Worm (Caenorhabditis elegans) whole organism, L1 larva: ENCODE data around the gene T21D12.14.

ENCODE experiments used
- F16B12.6 ChIP-seq: fragments of 150-350 bp; optimal IDR thresholded peaks from 2 replicates; lab custom pipeline; 2014; ENCODE audit warnings: missing biosample characterization, missing genetic modification characterization
- Y116A8C.19 ChIP-seq: sonication (generic microtip); optimal IDR thresholded peaks from 2 replicates; lab custom pipeline; 2016; ENCODE audit warnings: missing compliant biosample characterization, missing genetic modification characterization, borderline replicate concordance
- alr-1 ChIP-seq: fragments of 200-800 bp; sonication (Bioruptor generic); optimal IDR thresholded peaks from 2 replicates; lab custom pipeline; 2018; ENCODE audit warnings: borderline replicate concordance, mild to moderate bottlenecking, missing genetic modification characterization, missing compliant biosample characterization
- ama-1 ChIP-seq: fragments of 150-350 bp; optimal IDR thresholded peaks from 2 replicates; lab custom pipeline; 2014
- blmp-1 ChIP-seq: fragments of 150-350 bp; optimal IDR thresholded peaks from 2 replicates; lab custom pipeline; 2014; ENCODE audit warnings: missing biosample characterization, missing genetic modification characterization
- ceh-63 ChIP-seq: fragments of 200-800 bp; sonication (Bioruptor generic); optimal IDR thresholded peaks from 2 replicates; lab custom pipeline; 2018; ENCODE audit warnings: mild to moderate bottlenecking, missing genetic modification characterization, missing compliant biosample characterization
- ceh-82 ChIP-seq, 3 experiments: fragments of 150-350 bp in 1 of 3; sonication (generic microtip) in 2 of 3; optimal IDR thresholded peaks; 2 replicates each; lab custom pipeline; 2014 to 2017; ENCODE audit warnings: missing biosample characterization in 3 of 3, missing genetic modification characterization in 3 of 3
- dsc-1 ChIP-seq: sonication (generic microtip); optimal IDR thresholded peaks from 2 replicates; lab custom pipeline; 2016; ENCODE audit warnings: mild to moderate bottlenecking, missing genetic modification characterization, missing compliant biosample characterization
- efl-1 ChIP-seq, 4 experiments: fragments of 150-350 bp; optimal IDR thresholded peaks in 3 of 4; peaks in 1 of 4; 1 replicate in 1 of 4; 2 replicates in 3 of 4; lab custom pipeline; 2014; ENCODE audit warnings: missing biosample characterization in 2 of 4, missing genetic modification characterization in 2 of 4, missing genetic modification reagents in 2 of 4
- egl-27 ChIP-seq, 2 experiments: fragments of 150-350 bp in 1 of 2; sonication (generic microtip); optimal IDR thresholded peaks; 3 replicates each; lab custom pipeline; 2017 to 2018; ENCODE audit warnings: missing biosample characterization in 2 of 2, missing genetic modification characterization in 2 of 2, missing genetic modification reagents in 2 of 2
- elt-2 ChIP-seq: sonication (generic microtip); optimal IDR thresholded peaks from 2 replicates; lab custom pipeline; 2016; ENCODE audit warnings: missing genetic modification characterization, mild to moderate bottlenecking, inconsistent platforms, missing compliant biosample characterization, missing genetic modification reagents
- elt-3 ChIP-seq, 6 experiments: fragments of 150-350 bp in 1 of 6; sonication (generic microtip); optimal IDR thresholded peaks; 2 replicates each; lab custom pipeline; 2017 to 2018; ENCODE audit warnings: missing biosample characterization in 6 of 6, missing genetic modification characterization in 6 of 6, inconsistent platforms in 1 of 6
- ets-5 ChIP-seq: fragments of 200-800 bp; sonication (Bioruptor generic); IDR thresholded peaks from 2 replicates; pipeline ENCODE4 v1.3.6; 2022; ENCODE audit warnings: missing genetic modification characterization, missing compliant biosample characterization
- fkh-4 ChIP-seq: sonication (generic microtip); optimal IDR thresholded peaks from 2 replicates; lab custom pipeline; 2016; ENCODE audit warnings: missing compliant biosample characterization, missing genetic modification characterization, borderline replicate concordance
- fkh-8 ChIP-seq: sonication (generic microtip); optimal IDR thresholded peaks from 2 replicates; lab custom pipeline; 2016; ENCODE audit warnings: mild to moderate bottlenecking, missing genetic modification characterization, missing compliant biosample characterization
- irx-1 ChIP-seq: sonication (generic microtip); optimal IDR thresholded peaks from 2 replicates; lab custom pipeline; 2016; ENCODE audit warnings: missing genetic modification characterization, missing compliant biosample characterization
- lin-13 ChIP-seq: fragments of 150-350 bp; optimal IDR thresholded peaks from 2 replicates; lab custom pipeline; 2014; ENCODE audit warnings: missing biosample characterization, missing genetic modification reagents, missing genetic modification characterization
- lin-14 ChIP-seq: fragments of 200-800 bp; sonication (Bioruptor generic); optimal IDR thresholded peaks from 2 replicates; lab custom pipeline; 2018; ENCODE audit warnings: mild to moderate bottlenecking, missing genetic modification characterization, moderate library complexity, missing compliant biosample characterization
- lin-39 ChIP-seq: fragments of 150-350 bp; optimal IDR thresholded peaks from 2 replicates; lab custom pipeline; 2014; ENCODE audit warnings: missing biosample characterization, missing genetic modification reagents, missing genetic modification characterization
- lir-3 ChIP-seq: sonication (generic microtip); optimal IDR thresholded peaks from 2 replicates; lab custom pipeline; 2016; ENCODE audit warnings: mild to moderate bottlenecking, missing genetic modification characterization, moderate library complexity, missing compliant biosample characterization; ENCODE audit not compliant: poor library complexity
- lsy-2 ChIP-seq, 2 experiments: fragments of 150-350 bp; optimal IDR thresholded peaks; 2 replicates each; lab custom pipeline; 2014; ENCODE audit warnings: missing biosample characterization in 2 of 2, missing genetic modification characterization in 2 of 2
- mab-9 ChIP-seq: fragments of 200-800 bp; sonication (Bioruptor generic); IDR thresholded peaks from 2 replicates; pipeline ENCODE4 v1.3.6; 2022; ENCODE audit warnings: missing genetic modification reagents, missing genetic modification characterization, missing compliant biosample characterization
- mef-2 ChIP-seq: fragments of 150-350 bp; optimal IDR thresholded peaks from 2 replicates; lab custom pipeline; 2014; ENCODE audit warnings: missing biosample characterization, missing genetic modification characterization
- nhr-20 ChIP-seq: sonication (generic microtip); optimal IDR thresholded peaks from 2 replicates; lab custom pipeline; 2016; ENCODE audit warnings: mild to moderate bottlenecking, missing genetic modification characterization, missing compliant biosample characterization
- nhr-28 ChIP-seq: fragments of 150-350 bp; optimal IDR thresholded peaks from 2 replicates; lab custom pipeline; 2014; ENCODE audit warnings: missing biosample characterization, missing genetic modification characterization
- nhr-47 ChIP-seq: sonication (generic microtip); optimal IDR thresholded peaks from 2 replicates; lab custom pipeline; 2016; ENCODE audit warnings: mild to moderate bottlenecking, missing genetic modification characterization, moderate library complexity, missing compliant biosample characterization
- nhr-76 ChIP-seq: sonication (generic microtip); optimal IDR thresholded peaks from 2 replicates; lab custom pipeline; 2017; ENCODE audit warnings: missing biosample characterization, missing genetic modification characterization
- nhr-77 ChIP-seq: fragments of 150-350 bp; optimal IDR thresholded peaks from 2 replicates; lab custom pipeline; 2014; ENCODE audit warnings: missing biosample characterization, missing genetic modification characterization
- nhr-85 ChIP-seq: sonication (generic microtip); peaks from one replicate; lab custom pipeline; 2016; ENCODE audit warnings: missing genetic modification characterization, inconsistent platforms, missing compliant biosample characterization
- nhr-90 ChIP-seq: sonication (generic microtip); optimal IDR thresholded peaks from 2 replicates; lab custom pipeline; 2016; ENCODE audit warnings: mild to moderate bottlenecking, missing genetic modification characterization, missing compliant biosample characterization; ENCODE audit not compliant: poor library complexity
- pag-3 ChIP-seq: sonication (generic microtip); optimal IDR thresholded peaks from 2 replicates; lab custom pipeline; 2017; ENCODE audit warnings: missing genetic modification characterization, mild to moderate bottlenecking, missing compliant biosample characterization, antibody characterized with exemption, borderline replicate concordance; ENCODE audit not compliant: insufficient read depth
- skn-1 ChIP-seq: fragments of 150-350 bp; optimal IDR thresholded peaks from 2 replicates; lab custom pipeline; 2014; ENCODE audit warnings: missing biosample characterization, missing genetic modification characterization
- snpc-4 ChIP-seq: fragments of 150-350 bp; optimal IDR thresholded peaks from 2 replicates; lab custom pipeline; 2014; ENCODE audit warnings: missing biosample characterization, missing genetic modification characterization
- tlp-1 ChIP-seq: fragments of 150-350 bp; optimal IDR thresholded peaks from 2 replicates; lab custom pipeline; 2014; ENCODE audit warnings: missing biosample characterization, missing genetic modification characterization
- unc-62 ChIP-seq: fragments of 150-350 bp; optimal IDR thresholded peaks from 2 replicates; lab custom pipeline; 2014; ENCODE audit warnings: missing biosample characterization, missing genetic modification reagents, missing genetic modification characterization
- unc-98 ChIP-seq: fragments of 200-800 bp; sonication (Bioruptor generic); IDR thresholded peaks from 2 replicates; pipeline ENCODE4 v1.3.6; 2022; ENCODE audit warnings: missing genetic modification characterization, missing compliant biosample characterization
- ztf-11 ChIP-seq, 2 experiments: sonication (generic microtip); optimal IDR thresholded peaks; 2 replicates each; lab custom pipeline; 2016 to 2017; ENCODE audit warnings: missing genetic modification characterization in 2 of 2, missing biosample characterization in 1 of 2, missing compliant biosample characterization in 1 of 2
- ztf-4 ChIP-seq: fragments of 150-350 bp; optimal IDR thresholded peaks from 2 replicates; lab custom pipeline; 2014; ENCODE audit warnings: missing biosample characterization, missing genetic modification characterization

T21D12.14 gene

DNA sequence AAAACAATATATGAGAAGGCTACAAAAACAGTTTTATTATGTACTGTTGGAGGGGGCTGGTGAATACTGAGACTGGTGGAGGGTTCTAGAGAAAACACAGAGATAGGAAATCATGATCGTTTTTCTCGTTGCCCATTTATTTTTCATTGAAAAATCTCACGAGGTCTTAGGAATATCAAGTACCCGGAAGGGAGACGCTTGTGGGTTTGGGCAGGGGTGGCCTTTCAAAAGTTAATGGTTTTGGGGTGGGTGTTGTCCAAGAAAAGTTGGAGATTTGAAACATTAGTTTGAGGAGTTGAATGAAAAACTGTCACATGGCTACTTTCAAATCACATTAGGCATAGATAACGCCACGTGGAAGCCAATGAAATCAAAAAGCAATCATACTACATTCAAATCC, 6.8 kb upstream of the T21D12.14 start (continued):
- TF ChIP-seq efl-1 (optimal IDR thresholded peaks at IDR 0.05; lab: Kevin White, UChicago) (no peak), efl-1 (GFP tag; optimal IDR thresholded peaks at IDR 0.05 in 1 of 2; lab: Kevin White, UChicago) (no peak), dsc-1 (no peak), nhr-85 (tag; lab: Kevin White, UChicago) (peak; percentile 33), skn-1 (tag; lab: Kevin White, UChicago) (no peak), ama-1 (lab: Kevin White, UChicago) (no peak), Y116A8C.19 (tag; lab: Kevin White, UChicago) (no peak), ceh-82 (tag; optimal IDR thresholded peaks at IDR 0.05; lab: Kevin White, UChicago) (no peak), lin-14 (GFP tag; lab: Kevin White, UChicago) (peak; percentile 53), irx-1 (tag; lab: Kevin White, UChicago) (no peak), blmp-1 (tag; lab: Kevin White, UChicago) (peak; percentile 39), ets-5 (no peak), lsy-2 (tag; optimal IDR thresholded peaks at IDR 0.05; lab: Kevin White, UChicago) (no peak), nhr-47 (tag; lab: Kevin White, UChicago) (no peak), alr-1 (tag; lab: Kevin White, UChicago) (no peak), nhr-90 (tag; lab: Kevin White, UChicago) (peak; percentile 27), ztf-4 (tag; lab: Kevin White, UChicago) (no peak), fkh-8 (tag; lab: Kevin White, UChicago) (no peak), tlp-1 (tag; lab: Kevin White, UChicago) (no peak), lir-3 (no peak), nhr-76 (tag; lab: Kevin White, UChicago) (no peak), snpc-4 (no peak), F16B12.6 (tag; lab: Kevin White, UChicago) (no peak), egl-27 (tag; optimal IDR thresholded peaks at IDR 0.05; lab: Kevin White, UChicago) (no peak), lin-13 (GFP tag; lab: Kevin White, UChicago) (no peak), unc-62 (GFP tag; lab: Kevin White, UChicago) (no peak), pag-3 (no peak), elt-3 (tag; optimal IDR thresholded peaks at IDR 0.05; lab: Kevin White, UChicago) (peak in 2 of 6 experiments; percentile 37 to 46), lin-39 (tag; lab: Kevin White, UChicago) (no peak), nhr-20 (tag; lab: Kevin White, UChicago) (peak; percentile 29), mef-2 (no peak), nhr-77 (tag; lab: Kevin White, UChicago) (no peak)

DNA sequence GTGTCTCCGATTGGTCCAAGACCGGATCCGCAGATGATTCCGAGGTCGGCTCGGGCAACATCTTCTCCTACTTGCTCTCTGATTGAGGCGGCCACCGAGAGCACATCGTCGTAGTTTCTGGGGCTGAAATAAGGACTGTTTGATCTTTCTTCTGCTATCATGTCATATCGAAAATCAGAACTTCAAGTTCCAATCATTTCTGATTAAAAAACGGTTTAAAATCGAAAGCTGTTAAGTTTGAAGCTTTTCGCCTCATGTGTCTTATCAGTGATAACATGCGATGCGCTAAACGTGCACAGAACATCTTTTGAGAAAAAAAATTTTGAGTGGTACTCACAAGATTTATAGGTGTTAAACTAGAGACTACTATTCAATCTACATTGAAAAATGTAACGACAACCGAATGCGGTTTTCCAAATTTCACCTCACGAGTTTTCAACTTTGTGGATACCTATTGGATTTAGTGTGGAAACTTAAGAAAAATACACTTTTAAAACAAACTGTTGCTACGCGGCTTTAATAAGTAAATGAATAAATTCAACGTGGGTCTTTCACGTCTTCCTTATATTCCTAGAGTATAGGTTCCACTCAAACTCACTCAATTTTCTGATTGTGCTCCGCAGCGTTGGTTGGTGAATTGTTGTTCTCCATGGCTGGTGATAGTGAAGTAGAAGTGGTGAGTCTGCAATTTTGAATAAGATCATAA, 6.2 kb upstream of the T21D12.14 start:
- TF ChIP-seq nhr-85 (tag; lab: Kevin White, UChicago) (peak; percentile 51), efl-1 (optimal IDR thresholded peaks at IDR 0.05; lab: Kevin White, UChicago) (no peak), efl-1 (GFP tag; optimal IDR thresholded peaks at IDR 0.05 in 1 of 2; lab: Kevin White, UChicago) (peak in 1 of 2 experiments; percentile 93), nhr-77 (tag; lab: Kevin White, UChicago) (no peak), fkh-4 (tag; lab: Kevin White, UChicago) (no peak), ceh-63 (GFP tag; lab: Kevin White, UChicago) (no peak), lin-14 (GFP tag; lab: Kevin White, UChicago) (no peak), dsc-1 (no peak), unc-98 (GFP tag; lab: Robert Waterston, UW) (no peak)

DNA sequence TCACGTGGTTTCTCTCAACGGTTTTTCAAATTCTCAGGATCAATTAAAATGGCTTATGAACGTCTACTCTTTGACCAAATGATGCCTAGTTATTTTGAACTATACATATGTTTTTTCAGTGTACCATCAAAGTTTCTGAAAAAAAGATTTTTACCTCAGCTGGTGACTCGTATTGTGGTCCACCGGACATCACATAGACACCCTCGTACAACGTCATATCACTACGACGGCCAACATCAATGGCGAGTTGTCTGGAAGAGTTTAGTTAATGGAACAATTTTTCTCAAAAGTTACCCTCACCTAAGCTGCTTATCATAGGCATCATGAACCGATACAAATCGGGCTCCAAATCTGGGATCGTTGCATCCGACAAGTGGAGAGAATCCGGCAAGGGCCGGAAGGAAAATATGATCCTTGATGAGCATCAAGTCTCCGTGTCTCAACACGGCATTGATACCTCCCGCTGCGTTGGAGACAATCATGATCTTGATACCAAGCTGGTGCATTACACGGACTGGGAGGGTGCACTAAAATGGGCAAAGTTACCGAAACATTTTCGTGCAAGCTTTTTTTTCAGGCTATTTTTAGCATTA, 5.3 kb upstream of the T21D12.14 start:
- TF ChIP-seq nhr-28 (tag; lab: Kevin White, UChicago) (no peak), mab-9 (GFP tag; lab: Robert Waterston, UW) (no peak), nhr-85 (tag; lab: Kevin White, UChicago) (peak; percentile 77), ztf-11 (tag; optimal IDR thresholded peaks at IDR 0.05; lab: Kevin White, UChicago) (no peak), elt-2 (tag; lab: Kevin White, UChicago) (peak; percentile 10), irx-1 (tag; lab: Kevin White, UChicago) (no peak), efl-1 (optimal IDR thresholded peaks at IDR 0.05; lab: Kevin White, UChicago) (no peak), efl-1 (GFP tag; optimal IDR thresholded peaks at IDR 0.05 in 1 of 2; lab: Kevin White, UChicago) (peak in 1 of 2 experiments; percentile 79), blmp-1 (tag; lab: Kevin White, UChicago) (no peak)
